Worm (Caenorhabditis elegans): ENCODE measurements around the gene srx-74.

DNA sequence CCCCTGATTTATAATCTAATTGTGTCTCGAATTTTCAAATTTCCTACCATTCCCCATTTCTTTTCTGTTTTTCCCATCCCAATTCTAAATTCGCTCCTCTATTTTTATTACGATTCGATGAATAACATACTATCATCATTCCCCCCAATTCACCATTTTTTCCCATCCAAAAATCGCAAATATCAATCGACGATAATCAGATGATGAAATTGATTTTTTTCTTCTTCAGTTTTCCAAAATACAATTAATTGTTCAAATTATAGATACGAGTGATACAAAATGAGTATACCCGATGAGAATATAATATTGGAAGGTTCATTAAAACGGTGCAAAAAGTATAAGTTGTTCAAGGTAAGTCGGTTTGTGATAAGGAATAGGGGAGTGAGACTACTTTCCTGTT is 19.6 kb downstream of the srx-74 start, which contains the start of gene soc-1:
- TF ChIP-seq him-1 (tag; optimal IDR thresholded peaks at IDR 0.05): no peak
- no peak for TF ChIP-seq dao-5 (tag; optimal IDR thresholded peaks at IDR 0.05)
- no peak for TF ChIP-seq W03F9.2 (tag; optimal IDR thresholded peaks at IDR 0.05)
